Worm (Caenorhabditis elegans) whole organism, midembryonic: ENCODE results near the gene W09G12.10.

Experiments used
- T22C8.4 ChIP-seq: fragments of 200-800 bp; sonication (Bioruptor generic); IDR thresholded peaks from 2 replicates; pipeline ENCODE4 v1.3.6; 2022; ENCODE audit warnings: missing genetic modification characterization, missing compliant biosample characterization
- cog-1 ChIP-seq: sonication (generic microtip); optimal IDR thresholded peaks from 2 replicates; lab custom pipeline; 2016; ENCODE audit warnings: missing genetic modification characterization, missing compliant biosample characterization
- flt-1 ChIP-seq: fragments of 200-800 bp; sonication (Bioruptor generic); IDR thresholded peaks from 2 replicates; pipeline ENCODE4 v1.3.6; 2022; ENCODE audit warnings: missing genetic modification characterization, missing compliant biosample characterization
- klf-2 ChIP-seq: fragments of 200-800 bp; sonication (Bioruptor generic); conservative IDR thresholded peaks from 2 replicates; pipeline ENCODE4 v1.3.6; 2022; ENCODE audit warnings: missing genetic modification reagents, missing genetic modification characterization, missing compliant biosample characterization
- med-1 ChIP-seq: sonication (generic microtip); optimal IDR thresholded peaks from 2 replicates; lab custom pipeline; 2017; ENCODE audit warnings: missing genetic modification characterization, mild to moderate bottlenecking, missing compliant biosample characterization, antibody characterized with exemption, missing genetic modification reagents; ENCODE audit not compliant: insufficient read depth
- ref-1 ChIP-seq: fragments of 200-800 bp; sonication (Bioruptor generic); conservative IDR thresholded peaks from 2 replicates; pipeline ENCODE4 v1.3.6; 2022; ENCODE audit warnings: missing genetic modification reagents, missing genetic modification characterization, missing compliant biosample characterization
- tab-1 ChIP-seq: fragments of 200-800 bp; sonication (Bioruptor generic); IDR thresholded peaks from 2 replicates; pipeline ENCODE4 v1.3.6; 2022; ENCODE audit warnings: missing genetic modification characterization, missing compliant biosample characterization
- ztf-23 ChIP-seq: fragments of 200-800 bp; sonication (Bioruptor generic); IDR thresholded peaks from 2 replicates; pipeline ENCODE4 v1.3.6; 2022; ENCODE audit warnings: missing genetic modification reagents, missing genetic modification characterization, missing compliant biosample characterization
- ztf-29 ChIP-seq: fragments of 200-800 bp; sonication (Bioruptor generic); IDR thresholded peaks from 2 replicates; pipeline ENCODE4 v1.3.6; 2022; ENCODE audit warnings: missing genetic modification reagents, missing genetic modification characterization, missing compliant biosample characterization

Gene W09G12.10

DNA sequence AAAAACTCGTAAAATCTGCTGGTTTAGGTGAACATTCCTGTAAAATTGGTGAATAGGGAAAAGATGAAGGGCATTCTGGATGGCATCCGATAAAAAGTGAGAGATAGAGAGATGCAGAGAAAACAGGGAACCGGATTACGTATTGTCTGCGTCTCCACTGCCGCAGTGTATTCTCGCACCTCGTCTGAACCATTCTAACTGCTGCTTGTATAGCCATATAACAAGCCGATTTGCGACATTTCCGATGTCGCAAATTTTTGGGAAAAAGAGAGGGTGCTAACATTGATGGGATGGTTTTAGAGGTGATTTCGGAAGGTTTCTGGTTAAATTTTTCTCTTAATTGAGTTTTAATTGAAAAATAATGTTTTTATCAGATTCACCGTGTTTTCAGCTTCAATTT is at the start of gene W09G12.10:
Gene W09G12.10 (minus strand): TSS at position 121 of the 400 bp plus-strand sequence.
- TF ChIP-seq klf-2 (GFP tag; lab: Robert Waterston, UW) (no peak), ztf-23 (GFP tag; lab: Robert Waterston, UW) (no peak), ref-1 (GFP tag; lab: Robert Waterston, UW) (no peak), flt-1 (no peak), cog-1 (tag; lab: Kevin White, UChicago) (no peak), tab-1 (GFP tag; lab: Robert Waterston, UW) (no peak), ztf-29 (GFP tag; lab: Robert Waterston, UW) (no peak), med-1 (GFP tag; lab: Kevin White, UChicago) (no peak), T22C8.4 (GFP tag; lab: Robert Waterston, UW) (no peak)

DNA sequence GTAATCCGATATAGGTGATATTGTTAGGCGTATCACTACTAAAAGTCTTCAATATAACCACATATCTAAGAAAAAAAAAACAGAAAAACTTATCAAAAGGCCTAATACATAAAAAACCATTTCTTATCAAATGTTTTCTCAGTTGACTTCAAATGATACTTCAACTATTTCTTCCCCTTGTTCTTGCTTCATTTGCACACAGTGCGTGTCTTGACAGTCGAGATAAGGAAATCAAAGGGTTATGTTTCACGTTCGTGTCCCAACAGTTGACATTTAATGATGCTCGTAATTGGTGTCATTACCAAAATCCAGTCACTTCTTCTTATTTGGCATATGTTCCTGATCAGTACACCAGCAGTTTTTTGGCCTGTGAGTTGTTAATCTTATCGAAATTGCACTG is 45.6 kb upstream of the W09G12.10 start, which contains the start of gene clec-170:
Gene clec-170 (plus strand): TSS at position 143 of the 400 bp plus-strand sequence.
- TF ChIP-seq T22C8.4 (GFP tag; lab: Robert Waterston, UW) = no peak
- TF ChIP-seq klf-2 (GFP tag; lab: Robert Waterston, UW) = no peak
- TF ChIP-seq ztf-23 (GFP tag; lab: Robert Waterston, UW) = no peak
- no peak for TF ChIP-seq tab-1 (GFP tag; lab: Robert Waterston, UW)
- TF ChIP-seq med-1 (GFP tag; lab: Kevin White, UChicago) = no peak
- no peak for TF ChIP-seq flt-1
- TF ChIP-seq ref-1 (GFP tag; lab: Robert Waterston, UW) = no peak
- no peak for TF ChIP-seq ztf-29 (GFP tag; lab: Robert Waterston, UW)
- no peak for TF ChIP-seq cog-1 (tag; lab: Kevin White, UChicago)

DNA sequence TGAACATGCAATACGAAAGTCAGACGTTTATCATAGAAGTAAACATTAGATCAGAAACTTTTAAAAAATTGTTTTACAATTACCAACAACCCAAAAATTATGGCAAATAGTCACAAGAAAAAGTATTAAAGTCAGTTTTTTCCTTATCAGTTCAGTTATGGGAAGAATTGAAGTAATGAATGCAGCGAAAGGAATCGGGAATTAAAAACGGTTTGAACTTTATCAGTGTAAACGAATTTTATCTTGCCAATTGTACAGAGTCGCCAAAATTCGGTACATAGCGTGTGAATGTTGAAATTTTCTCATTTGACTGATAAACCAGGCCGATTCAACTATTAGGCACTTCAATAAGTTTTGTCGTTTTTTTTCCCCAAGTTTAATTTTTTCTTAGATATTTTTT is 45.1 kb upstream of the W09G12.10 start:
- TF ChIP-seq ztf-29 (GFP tag; lab: Robert Waterston, UW) (no peak), ref-1 (GFP tag; lab: Robert Waterston, UW) (no peak), tab-1 (GFP tag; lab: Robert Waterston, UW) (no peak), cog-1 (tag; lab: Kevin White, UChicago) (no peak), med-1 (GFP tag; lab: Kevin White, UChicago) (no peak), ztf-23 (GFP tag; lab: Robert Waterston, UW) (no peak), flt-1 (no peak), T22C8.4 (GFP tag; lab: Robert Waterston, UW) (no peak), klf-2 (GFP tag; lab: Robert Waterston, UW) (no peak)

DNA sequence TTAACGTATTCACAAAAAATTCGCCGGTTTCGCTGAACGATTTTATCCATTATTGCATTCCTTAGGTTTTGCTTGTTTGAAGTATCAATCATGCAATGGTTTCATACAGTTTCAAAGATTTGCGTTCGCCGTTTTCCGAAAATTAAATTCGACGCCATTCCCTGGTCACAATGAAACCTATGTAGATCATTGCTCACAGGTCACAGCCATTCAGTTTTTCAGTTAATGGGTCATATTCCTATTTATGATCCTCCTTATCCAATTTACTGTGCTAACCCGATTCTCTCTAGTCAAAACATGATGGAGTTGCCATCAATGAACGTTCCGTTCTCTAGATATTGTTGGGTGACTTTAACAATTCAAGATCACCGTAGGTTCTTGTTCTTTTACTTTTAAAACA is 43.8 kb upstream of the W09G12.10 start, which contains the start of gene F38A1.13:
Gene F38A1.13 (plus strand): TSS at position 301 of the 400 bp plus-strand sequence.
- no peak for TF ChIP-seq ztf-23 (GFP tag; lab: Robert Waterston, UW)
- TF ChIP-seq cog-1 (tag; lab: Kevin White, UChicago) = no peak
- TF ChIP-seq ref-1 (GFP tag; lab: Robert Waterston, UW) = no peak
- no peak for TF ChIP-seq tab-1 (GFP tag; lab: Robert Waterston, UW)
- TF ChIP-seq klf-2 (GFP tag; lab: Robert Waterston, UW) = no peak
- TF ChIP-seq T22C8.4 (GFP tag; lab: Robert Waterston, UW) = no peak
- no peak for TF ChIP-seq flt-1
- no peak for TF ChIP-seq med-1 (GFP tag; lab: Kevin White, UChicago)
- TF ChIP-seq ztf-29 (GFP tag; lab: Robert Waterston, UW) = no peak

DNA sequence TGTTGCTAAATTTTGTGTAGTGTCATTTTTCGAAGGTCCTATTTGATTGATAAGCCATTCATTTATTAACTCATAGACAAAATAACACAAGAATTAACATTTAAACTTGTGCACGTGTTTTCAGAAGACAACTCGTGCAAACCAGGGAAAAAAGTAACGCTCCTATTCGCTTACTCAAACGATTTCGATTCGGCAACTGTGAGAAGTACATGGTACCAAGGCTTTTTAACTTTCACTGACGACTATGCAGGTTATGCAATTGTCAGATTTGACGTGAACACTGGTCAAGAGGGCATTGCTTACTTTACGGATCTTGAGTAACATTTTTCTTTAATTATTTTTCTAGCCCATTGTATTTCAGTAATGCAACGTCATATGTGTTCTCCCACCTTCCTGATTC is 40.8 kb upstream of the W09G12.10 start:
- TF ChIP-seq med-1 (GFP tag; lab: Kevin White, UChicago) (no peak), flt-1 (no peak), ztf-23 (GFP tag; lab: Robert Waterston, UW) (no peak), T22C8.4 (GFP tag; lab: Robert Waterston, UW) (no peak), tab-1 (GFP tag; lab: Robert Waterston, UW) (no peak), klf-2 (GFP tag; lab: Robert Waterston, UW) (no peak), ref-1 (GFP tag; lab: Robert Waterston, UW) (no peak), cog-1 (tag; lab: Kevin White, UChicago) (no peak), ztf-29 (GFP tag; lab: Robert Waterston, UW) (no peak)

DNA sequence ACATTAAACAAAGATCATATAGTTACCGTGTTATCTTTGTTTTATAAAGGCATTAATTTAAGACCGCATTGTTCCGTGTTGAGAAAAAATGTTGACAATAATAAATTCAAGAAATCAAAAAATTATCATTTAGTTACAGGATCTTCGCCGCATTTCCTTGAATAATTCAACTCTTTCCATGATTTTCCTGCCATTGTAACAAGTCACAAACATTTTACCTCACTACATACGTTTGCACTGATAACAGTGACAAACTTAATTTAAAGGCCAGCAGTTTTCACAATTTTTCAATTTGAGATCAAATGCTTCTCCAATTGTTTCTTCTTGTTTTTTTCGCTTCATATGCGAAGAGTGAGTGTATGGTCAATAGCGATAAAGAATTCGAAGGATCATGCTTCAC is 39.9 kb upstream of the W09G12.10 start, which contains the start of gene clec-169:
Gene clec-169 (plus strand): TSS at position 301 of the 400 bp plus-strand sequence.
- TF ChIP-seq T22C8.4 (GFP tag; lab: Robert Waterston, UW) (no peak), ztf-29 (GFP tag; lab: Robert Waterston, UW) (no peak), flt-1 (no peak), ztf-23 (GFP tag; lab: Robert Waterston, UW) (no peak), med-1 (GFP tag; lab: Kevin White, UChicago) (no peak), cog-1 (tag; lab: Kevin White, UChicago) (no peak), ref-1 (GFP tag; lab: Robert Waterston, UW) (no peak), klf-2 (GFP tag; lab: Robert Waterston, UW) (no peak), tab-1 (GFP tag; lab: Robert Waterston, UW) (no peak)

DNA sequence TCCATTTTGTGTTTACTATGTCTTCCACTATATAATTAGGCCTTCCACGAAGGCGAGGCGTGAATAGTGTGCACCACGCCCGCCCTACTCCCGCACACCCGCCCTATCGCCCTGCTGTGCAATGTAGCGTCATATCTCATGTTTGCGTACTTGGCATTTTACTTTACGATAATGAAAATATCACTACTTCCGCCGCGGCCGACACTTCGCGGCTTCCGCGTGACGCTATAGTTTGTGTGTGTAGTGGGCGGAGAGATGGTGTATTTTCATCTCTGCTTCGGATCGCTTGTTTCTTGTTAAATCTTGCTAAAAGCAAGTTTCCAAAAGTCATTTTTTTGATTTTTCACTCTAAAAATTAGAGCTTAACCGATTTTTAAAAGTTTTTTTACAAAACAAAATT is 39.4 kb upstream of the W09G12.10 start:
- TF ChIP-seq klf-2 (GFP tag; lab: Robert Waterston, UW) = no peak

DNA sequence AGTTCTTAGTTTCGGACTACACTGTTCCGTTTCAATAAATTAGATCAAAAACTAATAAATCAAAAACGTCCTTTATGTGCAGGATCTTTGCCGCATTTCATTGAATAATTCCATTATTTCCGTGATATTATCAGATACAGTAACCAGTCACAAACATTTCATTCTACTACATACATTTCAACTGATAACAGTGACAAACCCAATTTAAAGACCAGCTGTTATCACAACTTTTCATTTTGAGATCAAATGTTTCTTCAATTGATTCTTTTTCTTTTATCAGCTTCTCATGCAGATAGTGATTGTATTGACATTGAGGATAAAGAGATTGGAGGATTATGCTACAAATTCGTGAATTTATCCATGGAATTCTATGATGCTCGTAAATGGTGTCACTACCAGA is 35.6 kb upstream of the W09G12.10 start, which contains the start of gene clec-168:
Gene clec-168 (plus strand): TSS at position 247 of the 400 bp plus-strand sequence.
- no peak for TF ChIP-seq ztf-23 (GFP tag; lab: Robert Waterston, UW)
- TF ChIP-seq ztf-29 (GFP tag; lab: Robert Waterston, UW) = no peak
- TF ChIP-seq tab-1 (GFP tag; lab: Robert Waterston, UW) = no peak
- TF ChIP-seq cog-1 (tag; lab: Kevin White, UChicago) = no peak
- TF ChIP-seq flt-1 = no peak
- no peak for TF ChIP-seq T22C8.4 (GFP tag; lab: Robert Waterston, UW)
- no peak for TF ChIP-seq klf-2 (GFP tag; lab: Robert Waterston, UW)
- TF ChIP-seq med-1 (GFP tag; lab: Kevin White, UChicago) = no peak
- no peak for TF ChIP-seq ref-1 (GFP tag; lab: Robert Waterston, UW)

DNA sequence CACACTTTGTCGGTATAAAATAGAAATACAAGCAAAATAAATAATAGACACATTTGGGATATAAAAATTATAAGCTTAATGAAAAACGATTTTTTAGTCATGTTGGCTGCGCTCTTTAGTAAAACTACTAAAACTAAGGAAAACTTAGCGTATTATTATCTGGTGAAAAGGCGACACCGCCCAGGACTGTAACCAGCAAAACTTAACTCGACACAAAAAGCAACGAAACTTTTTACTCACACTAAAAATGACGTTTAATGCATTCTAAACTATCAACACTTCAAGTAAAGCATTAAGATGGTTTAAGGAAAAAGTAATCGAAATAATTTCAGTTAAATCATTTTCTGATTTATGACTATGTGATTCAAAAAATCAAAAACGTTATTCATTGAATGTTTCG is 34.5 kb upstream of the W09G12.10 start, which contains the start of gene clec-167:
Gene clec-167 (minus strand): TSS at position 101 of the 400 bp plus-strand sequence.
- no peak for TF ChIP-seq cog-1 (tag; lab: Kevin White, UChicago)
- no peak for TF ChIP-seq med-1 (GFP tag; lab: Kevin White, UChicago)
- TF ChIP-seq ztf-23 (GFP tag; lab: Robert Waterston, UW) = no peak
- TF ChIP-seq ztf-29 (GFP tag; lab: Robert Waterston, UW) = no peak
- TF ChIP-seq flt-1 = no peak
- no peak for TF ChIP-seq tab-1 (GFP tag; lab: Robert Waterston, UW)
- TF ChIP-seq T22C8.4 (GFP tag; lab: Robert Waterston, UW) = no peak
- no peak for TF ChIP-seq ref-1 (GFP tag; lab: Robert Waterston, UW)
- TF ChIP-seq klf-2 (GFP tag; lab: Robert Waterston, UW) = no peak
